Worm (Caenorhabditis elegans) whole organism, mixed stage, embryonic: ENCODE results near the gene cytb-5.1.

ENCODE experiments used
- bed-3 ChIP-seq: fragments of 200-800 bp; sonication (Bioruptor generic); optimal IDR thresholded peaks from 3 replicates; lab custom pipeline; 2018; ENCODE audit warnings: mild to moderate bottlenecking, missing genetic modification characterization, moderate library complexity, missing compliant biosample characterization
- blmp-1 ChIP-seq: fragments of 150-350 bp; optimal IDR thresholded peaks from 2 replicates; lab custom pipeline; 2014; ENCODE audit warnings: missing biosample characterization, missing genetic modification characterization
- ceh-43 ChIP-seq: fragments of 200-800 bp; sonication (Bioruptor generic); optimal IDR thresholded peaks from 2 replicates; lab custom pipeline; 2018; ENCODE audit warnings: mild to moderate bottlenecking, missing genetic modification characterization, moderate library complexity, missing compliant biosample characterization
- elt-3 ChIP-seq: fragments of 150-350 bp; optimal IDR thresholded peaks from 2 replicates; lab custom pipeline; 2014; ENCODE audit warnings: missing biosample characterization, missing genetic modification characterization
- lin-32 ChIP-seq: fragments of 200-800 bp; sonication (Bioruptor generic); optimal IDR thresholded peaks from 2 replicates; lab custom pipeline; 2018; ENCODE audit warnings: mild to moderate bottlenecking, missing genetic modification characterization, missing compliant biosample characterization
- mab-5 ChIP-seq: fragments of 150-350 bp; optimal IDR thresholded peaks from 2 replicates; lab custom pipeline; 2014; ENCODE audit warnings: missing biosample characterization, missing genetic modification characterization
- nhr-12 ChIP-seq: fragments of 150-350 bp; optimal IDR thresholded peaks from 2 replicates; lab custom pipeline; 2014; ENCODE audit warnings: missing biosample characterization, missing genetic modification characterization
- pha-4 ChIP-seq: fragments of 150-350 bp; optimal IDR thresholded peaks from 2 replicates; lab custom pipeline; 2018; ENCODE audit warnings: missing biosample characterization, missing genetic modification reagents, missing genetic modification characterization

- no peak for TF ChIP-seq pha-4 (tag; lab: Kevin White, UChicago)
- TF ChIP-seq nhr-12 (tag; lab: Kevin White, UChicago), result no peak
- no peak for TF ChIP-seq elt-3
- TF ChIP-seq lin-32 (GFP tag; lab: Kevin White, UChicago), result no peak
- no peak for TF ChIP-seq blmp-1
- TF ChIP-seq mab-5 (tag; lab: Kevin White, UChicago), result no peak
- no peak for TF ChIP-seq ceh-43 (GFP tag; lab: Kevin White, UChicago)
- TF ChIP-seq bed-3 (GFP tag; lab: Kevin White, UChicago), result no peak
Observed at ce11 chrX:14026893-14027292, 25.2 kb downstream of the cytb-5.1 start.
